Worm (Caenorhabditis elegans): Measurements from ENCODE around the gene snrp-3.
A peak's percentile ranks its signal among the peaks of the same experiment; 100 is the strongest.

DNA sequence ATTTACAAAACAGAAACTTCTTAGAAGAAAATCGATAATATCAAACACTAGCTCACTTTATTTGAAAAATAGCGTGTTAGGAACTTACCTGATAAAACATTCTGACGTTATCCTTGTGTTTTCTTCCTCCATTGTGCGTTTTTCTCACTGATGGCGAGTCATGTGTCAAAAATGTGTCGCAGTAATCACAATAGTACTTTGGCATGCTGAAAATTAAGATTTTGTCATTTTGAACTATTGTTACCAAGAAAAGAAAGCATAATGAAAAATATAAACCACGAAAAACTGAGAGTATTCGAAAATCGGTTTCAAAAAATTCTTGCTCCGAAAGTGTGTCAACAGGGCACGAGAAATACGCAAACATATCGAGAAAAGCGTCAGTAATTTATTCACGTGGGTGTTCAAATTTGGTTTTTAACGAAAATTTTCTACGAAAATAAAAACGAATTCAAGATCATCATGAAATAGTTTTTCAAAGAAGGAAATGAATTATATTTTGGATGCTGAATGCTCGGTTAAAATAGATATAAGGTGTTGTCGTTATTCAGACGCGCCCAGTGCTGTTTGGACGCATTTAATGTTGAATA lies at the start of gene snrp-3:
- TF ChIP-seq ZK546.5 (tag; optimal IDR thresholded peaks at IDR 0.05) = no peak
- TF ChIP-seq mdl-1 (tag; optimal IDR thresholded peaks at IDR 0.05) = peak in 1 of 2 experiments; percentile 75
- peak; percentile 43 for TF ChIP-seq fos-1 (tag; optimal IDR thresholded peaks at IDR 0.05)
- no peak for TF ChIP-seq nhr-237 (tag; optimal IDR thresholded peaks at IDR 0.05)
- TF ChIP-seq ztf-11 (tag; optimal IDR thresholded peaks at IDR 0.05) = no peak
- TF ChIP-seq lin-13 (GFP tag; optimal IDR thresholded peaks at IDR 0.05) = peak; percentile 86

All from whole organism, L2 larva.